Worm (Caenorhabditis elegans) whole organism, L1 larva: ENCODE data around the gene srt-31.

ENCODE experiments used
- C04F5.9 ChIP-seq: sonication (generic microtip); optimal IDR thresholded peaks from 2 replicates; lab custom pipeline; 2016; ENCODE audit warnings: missing genetic modification characterization, missing compliant biosample characterization
- C34B4.2 ChIP-seq: sonication (generic microtip); optimal IDR thresholded peaks from 2 replicates; lab custom pipeline; 2017; ENCODE audit warnings: mild to moderate bottlenecking, missing genetic modification characterization, missing compliant biosample characterization
- F16B12.6 ChIP-seq: fragments of 150-350 bp; optimal IDR thresholded peaks from 2 replicates; lab custom pipeline; 2014; ENCODE audit warnings: missing biosample characterization, missing genetic modification characterization
- Y116A8C.19 ChIP-seq: sonication (generic microtip); optimal IDR thresholded peaks from 2 replicates; lab custom pipeline; 2016; ENCODE audit warnings: missing compliant biosample characterization, missing genetic modification characterization, borderline replicate concordance
- alr-1 ChIP-seq: fragments of 200-800 bp; sonication (Bioruptor generic); optimal IDR thresholded peaks from 2 replicates; lab custom pipeline; 2018; ENCODE audit warnings: borderline replicate concordance, mild to moderate bottlenecking, missing genetic modification characterization, missing compliant biosample characterization
- aly-2 ChIP-seq: fragments of 150-350 bp; optimal IDR thresholded peaks from 2 replicates; lab custom pipeline; 2014; ENCODE audit warnings: missing biosample characterization, missing genetic modification characterization
- ama-1 ChIP-seq: fragments of 150-350 bp; optimal IDR thresholded peaks from 2 replicates; lab custom pipeline; 2014
- ceh-63 ChIP-seq: fragments of 200-800 bp; sonication (Bioruptor generic); optimal IDR thresholded peaks from 2 replicates; lab custom pipeline; 2018; ENCODE audit warnings: mild to moderate bottlenecking, missing genetic modification characterization, missing compliant biosample characterization
- ceh-88 ChIP-seq: fragments of 200-800 bp; sonication (Bioruptor generic); IDR thresholded peaks from 2 replicates; pipeline ENCODE4 v1.3.6; 2022; ENCODE audit warnings: missing genetic modification characterization, missing compliant biosample characterization
- efl-1 ChIP-seq, 4 experiments: fragments of 150-350 bp; optimal IDR thresholded peaks in 3 of 4; peaks in 1 of 4; 1 replicate in 1 of 4; 2 replicates in 3 of 4; lab custom pipeline; 2014; ENCODE audit warnings: missing biosample characterization in 2 of 4, missing genetic modification characterization in 2 of 4, missing genetic modification reagents in 2 of 4
- efl-3 ChIP-seq: fragments of 200-800 bp; sonication (Bioruptor generic); optimal IDR thresholded peaks from 2 replicates; lab custom pipeline; 2018; ENCODE audit warnings: mild to moderate bottlenecking, missing genetic modification characterization, missing compliant biosample characterization
- egl-13 ChIP-seq: sonication (generic microtip); optimal IDR thresholded peaks from 2 replicates; lab custom pipeline; 2016; ENCODE audit warnings: missing genotype, missing genetic modification reagents, missing genetic modification characterization, missing compliant biosample characterization
- elt-2 ChIP-seq: sonication (generic microtip); optimal IDR thresholded peaks from 2 replicates; lab custom pipeline; 2016; ENCODE audit warnings: missing genetic modification characterization, mild to moderate bottlenecking, inconsistent platforms, missing compliant biosample characterization, missing genetic modification reagents
- ets-5 ChIP-seq: fragments of 200-800 bp; sonication (Bioruptor generic); IDR thresholded peaks from 2 replicates; pipeline ENCODE4 v1.3.6; 2022; ENCODE audit warnings: missing genetic modification characterization, missing compliant biosample characterization
- fkh-8 ChIP-seq: sonication (generic microtip); optimal IDR thresholded peaks from 2 replicates; lab custom pipeline; 2016; ENCODE audit warnings: mild to moderate bottlenecking, missing genetic modification characterization, missing compliant biosample characterization
- grh-1 ChIP-seq: fragments of 200-800 bp; sonication (Bioruptor generic); IDR thresholded peaks from 2 replicates; pipeline ENCODE4 v1.3.6; 2022; ENCODE audit warnings: missing genetic modification reagents, missing genetic modification characterization, missing compliant biosample characterization
- hlh-17 ChIP-seq: fragments of 200-800 bp; sonication (Bioruptor generic); optimal IDR thresholded peaks from 2 replicates; lab custom pipeline; 2018; ENCODE audit warnings: missing genetic modification characterization, mild to moderate bottlenecking, missing compliant biosample characterization, moderate library complexity, borderline replicate concordance
- hlh-4 ChIP-seq: sonication (generic microtip); optimal IDR thresholded peaks from 2 replicates; lab custom pipeline; 2016; ENCODE audit warnings: mild to moderate bottlenecking, missing genetic modification characterization, missing compliant biosample characterization
- hpl-2 ChIP-seq: fragments of 150-350 bp; optimal IDR thresholded peaks from 2 replicates; lab custom pipeline; 2014; ENCODE audit warnings: missing biosample characterization, missing genetic modification reagents, missing genetic modification characterization
- jun-1 ChIP-seq: fragments of 150-350 bp; optimal IDR thresholded peaks from 2 replicates; lab custom pipeline; 2014; ENCODE audit warnings: missing biosample characterization, missing genetic modification reagents, missing genetic modification characterization
- lin-13 ChIP-seq: fragments of 150-350 bp; optimal IDR thresholded peaks from 2 replicates; lab custom pipeline; 2014; ENCODE audit warnings: missing biosample characterization, missing genetic modification reagents, missing genetic modification characterization
- lin-14 ChIP-seq: fragments of 200-800 bp; sonication (Bioruptor generic); optimal IDR thresholded peaks from 2 replicates; lab custom pipeline; 2018; ENCODE audit warnings: mild to moderate bottlenecking, missing genetic modification characterization, moderate library complexity, missing compliant biosample characterization
- lin-15B ChIP-seq: fragments of 150-350 bp; sonication (generic microtip); optimal IDR thresholded peaks from 3 replicates; lab custom pipeline; 2014; ENCODE audit warnings: missing biosample characterization, missing genetic modification characterization
- lin-35 ChIP-seq, 2 experiments: fragments of 150-350 bp; optimal IDR thresholded peaks; 2 replicates each; lab custom pipeline; 2014; ENCODE audit warnings: missing biosample characterization in 2 of 2, missing genetic modification characterization in 2 of 2, missing genetic modification reagents in 2 of 2
- lsy-2 ChIP-seq, 2 experiments: fragments of 150-350 bp; optimal IDR thresholded peaks; 2 replicates each; lab custom pipeline; 2014; ENCODE audit warnings: missing biosample characterization in 2 of 2, missing genetic modification characterization in 2 of 2
- mab-9 ChIP-seq: fragments of 200-800 bp; sonication (Bioruptor generic); IDR thresholded peaks from 2 replicates; pipeline ENCODE4 v1.3.6; 2022; ENCODE audit warnings: missing genetic modification reagents, missing genetic modification characterization, missing compliant biosample characterization
- nhr-20 ChIP-seq: sonication (generic microtip); optimal IDR thresholded peaks from 2 replicates; lab custom pipeline; 2016; ENCODE audit warnings: mild to moderate bottlenecking, missing genetic modification characterization, missing compliant biosample characterization
- nhr-237 ChIP-seq: fragments of 150-350 bp; optimal IDR thresholded peaks from 2 replicates; lab custom pipeline; 2014; ENCODE audit warnings: missing biosample characterization, missing genetic modification characterization
- nhr-47 ChIP-seq: sonication (generic microtip); optimal IDR thresholded peaks from 2 replicates; lab custom pipeline; 2016; ENCODE audit warnings: mild to moderate bottlenecking, missing genetic modification characterization, moderate library complexity, missing compliant biosample characterization
- nhr-71 ChIP-seq: sonication (generic microtip); optimal IDR thresholded peaks from 2 replicates; lab custom pipeline; 2016; ENCODE audit warnings: mild to moderate bottlenecking, missing genetic modification characterization, moderate library complexity, missing compliant biosample characterization
- nhr-76 ChIP-seq: sonication (generic microtip); optimal IDR thresholded peaks from 2 replicates; lab custom pipeline; 2017; ENCODE audit warnings: missing biosample characterization, missing genetic modification characterization
- nhr-77 ChIP-seq: fragments of 150-350 bp; optimal IDR thresholded peaks from 2 replicates; lab custom pipeline; 2014; ENCODE audit warnings: missing biosample characterization, missing genetic modification characterization
- nhr-84 ChIP-seq: sonication (generic microtip); optimal IDR thresholded peaks from 2 replicates; lab custom pipeline; 2017; ENCODE audit warnings: missing biosample characterization, missing genetic modification characterization
- nhr-85 ChIP-seq: sonication (generic microtip); peaks from one replicate; lab custom pipeline; 2016; ENCODE audit warnings: missing genetic modification characterization, inconsistent platforms, missing compliant biosample characterization
- nhr-90 ChIP-seq: sonication (generic microtip); optimal IDR thresholded peaks from 2 replicates; lab custom pipeline; 2016; ENCODE audit warnings: mild to moderate bottlenecking, missing genetic modification characterization, missing compliant biosample characterization; ENCODE audit not compliant: poor library complexity
- pag-3 ChIP-seq: sonication (generic microtip); optimal IDR thresholded peaks from 2 replicates; lab custom pipeline; 2017; ENCODE audit warnings: missing genetic modification characterization, mild to moderate bottlenecking, missing compliant biosample characterization, antibody characterized with exemption, borderline replicate concordance; ENCODE audit not compliant: insufficient read depth
- pax-3 ChIP-seq: fragments of 200-800 bp; sonication (Bioruptor generic); optimal IDR thresholded peaks from 2 replicates; lab custom pipeline; 2018; ENCODE audit warnings: mild to moderate bottlenecking, missing genetic modification characterization, moderate library complexity, missing compliant biosample characterization
- rnt-1 ChIP-seq: sonication (generic microtip); optimal IDR thresholded peaks from 2 replicates; lab custom pipeline; 2016; ENCODE audit warnings: mild to moderate bottlenecking, missing genetic modification characterization, moderate library complexity, missing compliant biosample characterization
- snpc-4 ChIP-seq: fragments of 150-350 bp; optimal IDR thresholded peaks from 2 replicates; lab custom pipeline; 2014; ENCODE audit warnings: missing biosample characterization, missing genetic modification characterization
- snu-23 ChIP-seq: sonication (generic microtip); optimal IDR thresholded peaks from 2 replicates; lab custom pipeline; 2016; ENCODE audit warnings: missing genetic modification characterization, missing compliant biosample characterization
- sox-4 ChIP-seq: sonication (generic microtip); optimal IDR thresholded peaks from 2 replicates; lab custom pipeline; 2016; ENCODE audit warnings: missing genetic modification characterization, missing compliant biosample characterization
- sptf-1 ChIP-seq: fragments of 150-350 bp; optimal IDR thresholded peaks from 2 replicates; lab custom pipeline; 2014; ENCODE audit warnings: missing biosample characterization, missing genetic modification characterization
- sup-37 ChIP-seq: fragments of 200-800 bp; sonication (Bioruptor generic); optimal IDR thresholded peaks from 2 replicates; lab custom pipeline; 2018; ENCODE audit warnings: mild to moderate bottlenecking, missing genetic modification characterization, missing compliant biosample characterization
- swsn-7 ChIP-seq: sonication (generic microtip); optimal IDR thresholded peaks from 2 replicates; lab custom pipeline; 2016; ENCODE audit warnings: missing genetic modification characterization, missing compliant biosample characterization
- tbx-2 ChIP-seq: sonication (generic microtip); optimal IDR thresholded peaks from 2 replicates; lab custom pipeline; 2016; ENCODE audit warnings: missing genetic modification characterization, missing compliant biosample characterization
- tlp-1 ChIP-seq: fragments of 150-350 bp; optimal IDR thresholded peaks from 2 replicates; lab custom pipeline; 2014; ENCODE audit warnings: missing biosample characterization, missing genetic modification characterization
- unc-30 ChIP-seq: sonication (generic microtip); optimal IDR thresholded peaks from 2 replicates; lab custom pipeline; 2017; ENCODE audit warnings: missing biosample characterization, missing genetic modification characterization

The srt-31 gene

ce11 chrV:484285-484890, 11.7 kb downstream of the srt-31 start, which contains the start of gene nhr-212:
Gene nhr-212 (plus strand): TSS chrV:484857.
- peak; percentile 63 for TF ChIP-seq nhr-85 (tag; lab: Kevin White, UChicago)
- TF ChIP-seq nhr-20, result peak; percentile 55
- TF ChIP-seq jun-1 (tag; lab: Kevin White, UChicago), result no peak
- no peak for TF ChIP-seq efl-3 (GFP tag; lab: Kevin White, UChicago)
- TF ChIP-seq lin-35 (GFP tag; optimal IDR thresholded peaks at IDR 0.05; lab: Kevin White, UChicago), result peak in 1 of 2 experiments; percentile 53
- TF ChIP-seq nhr-237 (tag; lab: Kevin White, UChicago), result no peak
- peak; percentile 57 for TF ChIP-seq nhr-77 (tag; lab: Kevin White, UChicago)
- no peak for TF ChIP-seq lin-13 (GFP tag; lab: Kevin White, UChicago)
- TF ChIP-seq ama-1 (lab: Kevin White, UChicago), result no peak
- TF ChIP-seq nhr-47, result no peak
- TF ChIP-seq tbx-2, result peak; percentile 9
- peak; percentile 86 for TF ChIP-seq snpc-4 (tag; lab: Kevin White, UChicago)
- no peak for TF ChIP-seq tlp-1
- TF ChIP-seq lsy-2 (tag; optimal IDR thresholded peaks at IDR 0.05; lab: Kevin White, UChicago), result peak in 1 of 2 experiments; percentile 3
- peak; percentile 36 for TF ChIP-seq nhr-71 (tag; lab: Kevin White, UChicago)
- TF ChIP-seq lin-15B (tag; lab: Kevin White, UChicago), result no peak
- no peak for TF ChIP-seq efl-1 (optimal IDR thresholded peaks at IDR 0.05; lab: Kevin White, UChicago)
- TF ChIP-seq efl-1 (GFP tag; optimal IDR thresholded peaks at IDR 0.05 in 1 of 2; lab: Kevin White, UChicago), result peak in 1 of 2 experiments; percentile 71
- no peak for TF ChIP-seq ceh-88 (GFP tag; lab: Robert Waterston, UW)
- TF ChIP-seq egl-13 (tag; lab: Kevin White, UChicago), result no peak
- TF ChIP-seq snu-23, result peak; percentile 18
- no peak for TF ChIP-seq aly-2 (tag; lab: Kevin White, UChicago)
- TF ChIP-seq nhr-90 (tag; lab: Kevin White, UChicago), result peak; percentile 10
- TF ChIP-seq nhr-84 (tag; lab: Kevin White, UChicago), result no peak
- no peak for TF ChIP-seq sup-37 (GFP tag; lab: Kevin White, UChicago)
- TF ChIP-seq lin-14 (GFP tag; lab: Kevin White, UChicago), result peak; percentile 73
- TF ChIP-seq elt-2 (tag; lab: Kevin White, UChicago), result peak; percentile 42
- TF ChIP-seq hlh-4 (tag; lab: Kevin White, UChicago), result no peak

ce11 chrV:486684-487083, 14.0 kb downstream of the srt-31 start, which contains the start of gene nhr-211:
Gene nhr-211 (plus strand): TSS chrV:486984.
- TF ChIP-seq sptf-1 (no peak), pax-3 (tag; lab: Kevin White, UChicago) (no peak), unc-30 (tag; lab: Kevin White, UChicago) (no peak), ceh-63 (GFP tag; lab: Kevin White, UChicago) (no peak), grh-1 (GFP tag; lab: Robert Waterston, UW) (no peak), rnt-1 (tag; lab: Kevin White, UChicago) (no peak), hlh-4 (tag; lab: Kevin White, UChicago) (no peak), nhr-237 (tag; lab: Kevin White, UChicago) (no peak), lin-13 (GFP tag; lab: Kevin White, UChicago) (no peak), aly-2 (tag; lab: Kevin White, UChicago) (no peak), F16B12.6 (tag; lab: Kevin White, UChicago) (no peak), swsn-7 (tag; lab: Kevin White, UChicago) (no peak), C34B4.2 (tag; lab: Kevin White, UChicago) (no peak), lin-15B (tag; lab: Kevin White, UChicago) (no peak), alr-1 (no peak), nhr-76 (tag; lab: Kevin White, UChicago) (no peak)

DNA sequence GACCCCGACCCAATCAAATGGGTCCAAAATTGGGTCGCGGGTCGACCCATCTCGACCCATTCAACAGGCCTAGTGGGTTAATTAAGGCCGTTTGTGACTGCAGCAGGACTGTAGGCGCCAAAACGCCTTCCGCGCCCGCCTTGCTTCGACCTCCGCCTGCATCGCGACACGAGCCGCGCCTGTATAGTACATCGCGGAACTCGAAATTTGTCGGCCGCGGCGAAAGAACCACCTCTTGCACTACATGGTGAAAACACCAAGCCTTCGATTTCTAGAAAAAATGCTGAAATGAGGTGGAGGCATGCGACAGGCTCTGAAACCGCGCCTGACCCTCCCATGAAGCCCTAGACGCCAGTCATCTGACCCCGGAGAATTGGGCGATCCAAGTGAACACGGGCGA, 15.3 kb downstream of the srt-31 start:
- TF ChIP-seq pag-3, result no peak
- TF ChIP-seq tbx-2, result no peak
- TF ChIP-seq hlh-17, result no peak
- no peak for TF ChIP-seq hlh-4 (tag; lab: Kevin White, UChicago)
- TF ChIP-seq mab-9 (GFP tag; lab: Robert Waterston, UW), result no peak
- TF ChIP-seq nhr-20, result no peak
- TF ChIP-seq snpc-4 (tag; lab: Kevin White, UChicago), result no peak
- TF ChIP-seq fkh-8 (tag; lab: Kevin White, UChicago), result no peak
- no peak for TF ChIP-seq ets-5 (GFP tag; lab: Robert Waterston, UW)
- TF ChIP-seq Y116A8C.19 (tag; lab: Kevin White, UChicago), result no peak
- no peak for TF ChIP-seq hpl-2 (GFP tag; lab: Kevin White, UChicago)
- no peak for TF ChIP-seq pax-3 (tag; lab: Kevin White, UChicago)
- TF ChIP-seq C04F5.9 (tag; lab: Kevin White, UChicago), result no peak
- no peak for TF ChIP-seq sox-4 (tag; lab: Kevin White, UChicago)
